Fruit fly (Drosophila melanogaster) whole organism, prepupa: ENCODE measurements around the gene qin.

Source experiments
- CG11762 ChIP-seq: fragments of 200-800 bp; sonication (Bioruptor generic); optimal IDR thresholded peaks from 3 replicates; lab custom pipeline; 2016; ENCODE audit warnings: missing biosample characterization, missing genetic modification characterization; ENCODE audit not compliant: insufficient read depth
- CG11902 ChIP-seq: fragments of 200-800 bp; sonication (Bioruptor generic); optimal IDR thresholded peaks from 3 replicates; lab custom pipeline; 2016; ENCODE audit warnings: missing biosample characterization, missing genetic modification characterization
- CG15336 ChIP-seq: fragments of 200-800 bp; sonication (Bioruptor generic); IDR thresholded peaks from 2 replicates; pipeline ENCODE4 v1.3.6; 2022; ENCODE audit warnings: missing biosample characterization, missing genetic modification characterization
- CG3032 ChIP-seq: fragments of 200-800 bp; optimal IDR thresholded peaks from 2 replicates; lab custom pipeline; 2019; ENCODE audit warnings: missing biosample characterization, mild to moderate bottlenecking, missing genetic modification characterization, moderate library complexity
- CG31627 ChIP-seq: fragments of 200-800 bp; sonication (Bioruptor generic); optimal IDR thresholded peaks from 3 replicates; lab custom pipeline; 2016; ENCODE audit warnings: missing biosample characterization, missing genetic modification characterization
- CG32006 ChIP-seq: fragments of 200-800 bp; sonication (Bioruptor generic); optimal IDR thresholded peaks from 3 replicates; lab custom pipeline; 2017; ENCODE audit warnings: missing biosample characterization, mild to moderate bottlenecking, missing genetic modification characterization
- CG3919 ChIP-seq: fragments of 200-800 bp; sonication (Bioruptor generic); optimal IDR thresholded peaks from 3 replicates; lab custom pipeline; 2016; ENCODE audit warnings: missing biosample characterization, missing genetic modification characterization
- CG6163 ChIP-seq: fragments of 200-800 bp; sonication (Bioruptor generic); IDR thresholded peaks from 3 replicates; pipeline ENCODE4 v1.3.6; 2022; ENCODE audit warnings: missing biosample characterization, missing genetic modification characterization
- CG6276 ChIP-seq: fragments of 200-800 bp; sonication (Bioruptor generic); optimal IDR thresholded peaks from 2 replicates; lab custom pipeline; 2017; ENCODE audit warnings: missing biosample characterization, mild to moderate bottlenecking, missing genetic modification characterization
- CG6854 ChIP-seq: fragments of 200-800 bp; sonication (Bioruptor generic); optimal IDR thresholded peaks from 2 replicates; lab custom pipeline; 2017; ENCODE audit warnings: missing biosample characterization, mild to moderate bottlenecking, missing genetic modification characterization
- CG7368 ChIP-seq: fragments of 200-800 bp; sonication (Bioruptor generic); optimal IDR thresholded peaks from 3 replicates; lab custom pipeline; 2016; ENCODE audit warnings: missing biosample characterization, missing genetic modification characterization
- CG8119 ChIP-seq: fragments of 200-800 bp; sonication (Bioruptor generic); IDR thresholded peaks from 3 replicates; pipeline ENCODE4 v1.3.6; 2022; ENCODE audit warnings: missing biosample characterization, missing genetic modification characterization
- CG8632 ChIP-seq: fragments of 200-800 bp; sonication (Bioruptor generic); optimal IDR thresholded peaks from 3 replicates; lab custom pipeline; 2016; ENCODE audit warnings: missing biosample characterization, missing genetic modification characterization
- CG9139 ChIP-seq: fragments of 200-800 bp; sonication (Bioruptor generic); optimal IDR thresholded peaks from 3 replicates; lab custom pipeline; 2017; ENCODE audit warnings: missing biosample characterization, mild to moderate bottlenecking, missing genetic modification characterization
- Eip75B ChIP-seq: fragments of 200-800 bp; sonication (Bioruptor generic); optimal IDR thresholded peaks from 3 replicates; lab custom pipeline; 2016; ENCODE audit warnings: missing biosample characterization, missing genetic modification characterization
- Ets21C ChIP-seq: fragments of 200-800 bp; sonication (Bioruptor generic); optimal IDR thresholded peaks from 3 replicates; lab custom pipeline; 2016; ENCODE audit warnings: missing biosample characterization, missing genetic modification characterization
- Ets96B ChIP-seq: fragments of 200-800 bp; optimal IDR thresholded peaks from 2 replicates; lab custom pipeline; 2019; ENCODE audit warnings: missing biosample characterization, mild to moderate bottlenecking, missing genetic modification characterization, moderate library complexity
- Hr39 ChIP-seq: fragments of 200-800 bp; sonication (Bioruptor generic); optimal IDR thresholded peaks from 2 replicates; lab custom pipeline; 2016; ENCODE audit warnings: missing biosample characterization, missing genetic modification characterization
- Smox ChIP-seq: fragments of 200-800 bp; sonication (Bioruptor generic); optimal IDR thresholded peaks from 3 replicates; lab custom pipeline; 2016; ENCODE audit warnings: missing biosample characterization, missing genetic modification characterization
- Sox102F ChIP-seq: fragments of 200-800 bp; sonication (Bioruptor generic); optimal IDR thresholded peaks from 2 replicates; lab custom pipeline; 2016; ENCODE audit warnings: missing biosample characterization, mild to moderate bottlenecking, missing genetic modification characterization
- Sox14 ChIP-seq: fragments of 200-800 bp; sonication (Bioruptor generic); optimal IDR thresholded peaks from 3 replicates; lab custom pipeline; 2016; ENCODE audit warnings: missing biosample characterization, missing genetic modification characterization
- achi ChIP-seq: fragments of 200-800 bp; sonication (Bioruptor generic); optimal IDR thresholded peaks from 3 replicates; lab custom pipeline; 2016; ENCODE audit warnings: missing biosample characterization, missing genetic modification characterization
- cyc ChIP-seq: fragments of 200-800 bp; sonication (Bioruptor generic); optimal IDR thresholded peaks from 3 replicates; lab custom pipeline; 2016; ENCODE audit warnings: missing biosample characterization, missing genetic modification characterization
- fd59A ChIP-seq: fragments of 200-800 bp; sonication (Bioruptor generic); optimal IDR thresholded peaks from 2 replicates; lab custom pipeline; 2017; ENCODE audit warnings: missing biosample characterization, mild to moderate bottlenecking, missing genetic modification characterization, missing genetic modification reagents
- fkh ChIP-seq: fragments of 200-800 bp; sonication (Bioruptor generic); optimal IDR thresholded peaks from 3 replicates; lab custom pipeline; 2017; ENCODE audit warnings: missing biosample characterization, mild to moderate bottlenecking, missing genetic modification characterization, moderate library complexity
- lz ChIP-seq: fragments of 200-800 bp; sonication (Bioruptor generic); optimal IDR thresholded peaks from 3 replicates; lab custom pipeline; 2016; ENCODE audit warnings: missing biosample characterization, missing genetic modification characterization
- net ChIP-seq: fragments of 200-800 bp; sonication (Bioruptor generic); optimal IDR thresholded peaks from 3 replicates; lab custom pipeline; 2016; ENCODE audit warnings: missing biosample characterization, missing genetic modification characterization
- salr ChIP-seq, 2 experiments: fragments of 200-800 bp; sonication (Bioruptor generic); optimal IDR thresholded peaks; 3 replicates each; lab custom pipeline; 2016 to 2018; ENCODE audit warnings: missing biosample characterization in 2 of 2, missing genetic modification characterization in 2 of 2, mild to moderate bottlenecking in 1 of 2
- ss ChIP-seq, 2 experiments: fragments of 200-800 bp; sonication (Bioruptor generic); optimal IDR thresholded peaks; 2 replicates in 1 of 2; 3 replicates in 1 of 2; lab custom pipeline; 2017 to 2018; ENCODE audit warnings: mild to moderate bottlenecking in 2 of 2, missing biosample characterization in 2 of 2, missing genetic modification characterization in 2 of 2, moderate library complexity in 1 of 2
- svp ChIP-seq: fragments of 200-800 bp; sonication (Bioruptor generic); peaks from one replicate; lab custom pipeline; 2016; ENCODE audit warnings: missing biosample characterization, missing genetic modification characterization
- vri ChIP-seq: fragments of 200-800 bp; sonication (Bioruptor generic); optimal IDR thresholded peaks from 3 replicates; lab custom pipeline; 2016; ENCODE audit warnings: missing biosample characterization, mild to moderate bottlenecking, missing genetic modification characterization

The qin gene

dm6 chr3R:18670441-18671111 is 79.7 kb downstream of the qin start (continued):
- peak; percentile 70 for TF ChIP-seq vri (GFP tag; lab: Kevin White, UChicago)
- TF ChIP-seq Ets96B (tag; lab: Kevin White, UChicago): no peak
- no peak for TF ChIP-seq CG7368 (GFP tag; lab: Kevin White, UChicago)
- peak; percentile 68 for TF ChIP-seq CG15336 (GFP tag; lab: Robert Waterston, UW)
- no peak for TF ChIP-seq Sox102F
- TF ChIP-seq CG6163 (GFP tag; lab: Robert Waterston, UW): peak; percentile 58; the same call in 1 of the 3 replicates
- no peak for TF ChIP-seq CG3919

dm6 chr3R:18671112-18671729 is 80.4 kb downstream of the qin start, which contains the start of gene CG31230:
Gene CG31230, plus strand, starts transcription at chr3R:18671679.
- peak; percentile 46 for TF ChIP-seq svp (GFP tag; lab: Kevin White, UChicago)
- no peak for TF ChIP-seq CG3032
- peak; percentile 78 for TF ChIP-seq fkh (GFP tag; lab: Kevin White, UChicago)

dm6 chr3R:18677500-18677940 is 86.7 kb downstream of the qin start, which contains the start of the genes dind and CG7706:
Gene dind, minus strand, starts transcription at chr3R:18677539.
Gene CG7706, plus strand, starts transcription at chr3R:18677818.
- TF ChIP-seq CG8119 (GFP tag; lab: Robert Waterston, UW) (no peak), CG31627 (GFP tag; lab: Kevin White, UChicago) (peak; percentile 8), svp (GFP tag; lab: Kevin White, UChicago) (peak; percentile 81), Ets96B (tag; lab: Kevin White, UChicago) (no peak), CG32006 (GFP tag; lab: Kevin White, UChicago) (no peak)

dm6 chr3R:18680332-18680731 is 89.5 kb downstream of the qin start, which contains the start of the genes CG46318 and ChT:
Gene CG46318, plus strand, starts transcription at chr3R:18680604.
Gene ChT, plus strand, starts transcription at chr3R:18680604.
- TF ChIP-seq ss (GFP tag; optimal IDR thresholded peaks at IDR 0.05; lab: Kevin White, UChicago): no peak
- TF ChIP-seq CG11902 (GFP tag; lab: Kevin White, UChicago): no peak
- no peak for TF ChIP-seq svp (GFP tag; lab: Kevin White, UChicago)
- TF ChIP-seq Ets21C (GFP tag; lab: Kevin White, UChicago): no peak
- TF ChIP-seq CG6854 (GFP tag; lab: Kevin White, UChicago): no peak
- no peak for TF ChIP-seq CG3032
- TF ChIP-seq CG9139 (GFP tag; lab: Kevin White, UChicago): no peak
- TF ChIP-seq CG15336 (GFP tag; lab: Robert Waterston, UW): no peak
- TF ChIP-seq fkh (GFP tag; lab: Kevin White, UChicago): no peak
- TF ChIP-seq lz (GFP tag; lab: Kevin White, UChicago): no peak

dm6 chr3R:18681054-18681453 is 90.2 kb downstream of the qin start:
- TF ChIP-seq CG6276 (GFP tag; lab: Kevin White, UChicago) (no peak), achi (GFP tag; lab: Kevin White, UChicago) (no peak), Sox102F (no peak), net (GFP tag; lab: Kevin White, UChicago) (no peak), cyc (GFP tag; lab: Kevin White, UChicago) (no peak), CG31627 (GFP tag; lab: Kevin White, UChicago) (no peak), salr (GFP tag; optimal IDR thresholded peaks at IDR 0.05; lab: Kevin White, UChicago) (no peak), CG8632 (GFP tag; lab: Kevin White, UChicago) (no peak), Sox14 (GFP tag; lab: Kevin White, UChicago) (no peak), vri (GFP tag; lab: Kevin White, UChicago) (no peak), fd59A (no peak), CG6163 (GFP tag; lab: Robert Waterston, UW) (no peak), CG3032 (no peak), Eip75B (GFP tag; lab: Kevin White, UChicago) (no peak), CG11762 (GFP tag; lab: Kevin White, UChicago) (no peak), Hr39 (GFP tag; lab: Kevin White, UChicago) (no peak), Smox (GFP tag; lab: Kevin White, UChicago) (no peak)
